Worm (Caenorhabditis elegans) whole organism, young adult: ENCODE measurements around the gene mars-1.

Experiments used
- B0035.1 ChIP-seq: sonication (generic microtip); optimal IDR thresholded peaks from 2 replicates; lab custom pipeline; 2016; ENCODE audit warnings: missing genetic modification characterization, mild to moderate bottlenecking, missing compliant biosample characterization, missing genotype, missing genetic modification reagents
- B0261.1 ChIP-seq: sonication (generic microtip); optimal IDR thresholded peaks from 2 replicates; lab custom pipeline; 2016; ENCODE audit warnings: mild to moderate bottlenecking, missing genetic modification characterization, moderate library complexity, missing compliant biosample characterization
- C17E4.6 ChIP-seq: fragments of 200-800 bp; sonication (Bioruptor generic); IDR thresholded peaks from 2 replicates; pipeline ENCODE4 v1.3.6; 2022; ENCODE audit warnings: missing genetic modification reagents, missing genetic modification characterization, missing compliant biosample characterization
- F37B4.10 ChIP-seq: fragments of 200-800 bp; sonication (Bioruptor generic); IDR thresholded peaks from 2 replicates; pipeline ENCODE4 v1.3.6; 2022; ENCODE audit warnings: missing genetic modification characterization, missing compliant biosample characterization
- F52B5.7 ChIP-seq: sonication (generic microtip); optimal IDR thresholded peaks from 2 replicates; lab custom pipeline; 2016; ENCODE audit warnings: mild to moderate bottlenecking, missing genetic modification characterization, missing compliant biosample characterization
- F57A8.1 ChIP-seq: fragments of 200-800 bp; sonication (Bioruptor generic); optimal IDR thresholded peaks from 2 replicates; lab custom pipeline; 2018; ENCODE audit warnings: mild to moderate bottlenecking, missing genetic modification characterization, moderate library complexity, missing compliant biosample characterization
- F57C9.4 ChIP-seq: sonication (generic microtip); optimal IDR thresholded peaks from 2 replicates; lab custom pipeline; 2017; ENCODE audit warnings: mild to moderate bottlenecking, missing genetic modification characterization, missing compliant biosample characterization
- T26A5.8 ChIP-seq: sonication (generic microtip); optimal IDR thresholded peaks from 2 replicates; lab custom pipeline; 2016; ENCODE audit warnings: missing genetic modification characterization, missing compliant biosample characterization
- Y53G8AR.9 ChIP-seq: fragments of 200-800 bp; sonication (Bioruptor generic); conservative IDR thresholded peaks from 2 replicates; pipeline ENCODE4 v1.3.6; 2022; ENCODE audit warnings: missing genetic modification reagents, missing genetic modification characterization, missing compliant biosample characterization
- Y56A3A.18 ChIP-seq: fragments of 200-800 bp; sonication (Bioruptor generic); IDR thresholded peaks from 2 replicates; pipeline ENCODE4 v1.3.6; 2022; ENCODE audit warnings: missing genetic modification reagents, missing genetic modification characterization, missing compliant biosample characterization
- Y67H2A.10 ChIP-seq: fragments of 200-800 bp; sonication (Bioruptor generic); conservative IDR thresholded peaks from 2 replicates; pipeline ENCODE4 v1.3.6; 2022; ENCODE audit warnings: missing genetic modification reagents, missing genetic modification characterization, missing compliant biosample characterization
- akir-1 ChIP-seq: fragments of 200-800 bp; sonication (Bioruptor generic); optimal IDR thresholded peaks from 2 replicates; lab custom pipeline; 2018; ENCODE audit warnings: mild to moderate bottlenecking, missing genetic modification characterization, moderate library complexity, missing compliant biosample characterization
- aptf-2 ChIP-seq: fragments of 200-800 bp; sonication (Bioruptor generic); conservative IDR thresholded peaks from 2 replicates; pipeline ENCODE4 v1.3.6; 2022; ENCODE audit warnings: missing genetic modification reagents, missing genetic modification characterization, missing compliant biosample characterization
- attf-6 ChIP-seq: fragments of 200-800 bp; sonication (Bioruptor generic); IDR thresholded peaks from 2 replicates; pipeline ENCODE4 v1.3.6; 2022; ENCODE audit warnings: missing genetic modification reagents, missing genetic modification characterization, missing compliant biosample characterization
- bed-1 ChIP-seq: fragments of 200-800 bp; sonication (Bioruptor generic); IDR thresholded peaks from 2 replicates; pipeline ENCODE4 v1.3.6; 2022; ENCODE audit warnings: missing genetic modification reagents, missing genetic modification characterization, missing compliant biosample characterization
- ccch-3 ChIP-seq: fragments of 200-800 bp; sonication (Bioruptor generic); optimal IDR thresholded peaks from 2 replicates; lab custom pipeline; 2018; ENCODE audit warnings: mild to moderate bottlenecking, missing genetic modification characterization, missing compliant biosample characterization
- cebp-1 ChIP-seq, 2 experiments: fragments of 200-800 bp in 1 of 2; sonication (Bioruptor generic) in 1 of 2; sonication (generic microtip) in 1 of 2; IDR thresholded peaks in 1 of 2; optimal IDR thresholded peaks in 1 of 2; 2 replicates each; pipeline versions ENCODE4 v1.3.6 to Lab custom; 2017 to 2022; ENCODE audit warnings: missing compliant biosample characterization in 2 of 2, missing genetic modification characterization in 2 of 2, mild to moderate bottlenecking in 1 of 2, missing genetic modification reagents in 1 of 2, moderate library complexity in 1 of 2
- die-1 ChIP-seq: sonication (generic microtip); optimal IDR thresholded peaks from 2 replicates; lab custom pipeline; 2016; ENCODE audit warnings: missing genotype, mild to moderate bottlenecking, missing genetic modification characterization, missing compliant biosample characterization
- dox-1 ChIP-seq: fragments of 200-800 bp; sonication (Bioruptor generic); IDR thresholded peaks from 2 replicates; pipeline ENCODE4 v1.3.6; 2022; ENCODE audit warnings: missing genetic modification reagents, missing genetic modification characterization, missing compliant biosample characterization
- egl-18 ChIP-seq: fragments of 200-800 bp; sonication (Bioruptor generic); IDR thresholded peaks from 2 replicates; pipeline ENCODE4 v1.3.6; 2022; ENCODE audit warnings: missing genetic modification reagents, missing genetic modification characterization, missing compliant biosample characterization
- egl-44 ChIP-seq: fragments of 200-800 bp; sonication (Bioruptor generic); IDR thresholded peaks from 2 replicates; pipeline ENCODE4 v1.3.6; 2022; ENCODE audit warnings: missing genetic modification reagents, missing genetic modification characterization, missing compliant biosample characterization
- fkh-3 ChIP-seq: sonication (generic microtip); optimal IDR thresholded peaks from 2 replicates; lab custom pipeline; 2016; ENCODE audit warnings: mild to moderate bottlenecking, missing genetic modification characterization, missing compliant biosample characterization
- hlh-12 ChIP-seq: sonication (generic microtip); optimal IDR thresholded peaks from 2 replicates; lab custom pipeline; 2016; ENCODE audit warnings: missing genetic modification characterization, missing compliant biosample characterization
- hmg-20 ChIP-seq: fragments of 200-800 bp; sonication (Bioruptor generic); IDR thresholded peaks from 2 replicates; pipeline ENCODE4 v1.3.6; 2022; ENCODE audit warnings: missing genetic modification reagents, missing genetic modification characterization, missing compliant biosample characterization
- lag-1 ChIP-seq: fragments of 200-800 bp; sonication (Bioruptor generic); IDR thresholded peaks from 2 replicates; pipeline ENCODE4 v1.3.6; 2022; ENCODE audit warnings: missing genetic modification reagents, missing genetic modification characterization, missing compliant biosample characterization
- let-526 ChIP-seq: fragments of 200-800 bp; sonication (Bioruptor generic); IDR thresholded peaks from 2 replicates; pipeline ENCODE4 v1.3.6; 2022; ENCODE audit warnings: missing genetic modification reagents, missing genetic modification characterization, missing compliant biosample characterization
- lin-40 ChIP-seq: sonication (generic microtip); optimal IDR thresholded peaks from 2 replicates; lab custom pipeline; 2016; ENCODE audit warnings: missing genetic modification characterization, mild to moderate bottlenecking, missing compliant biosample characterization, missing genotype, missing genetic modification reagents
- lsl-1 ChIP-seq: fragments of 200-800 bp; sonication (Bioruptor generic); optimal IDR thresholded peaks from 2 replicates; lab custom pipeline; 2018; ENCODE audit warnings: mild to moderate bottlenecking, missing genetic modification characterization, moderate library complexity, missing compliant biosample characterization
- madf-6 ChIP-seq: fragments of 200-800 bp; sonication (Bioruptor generic); IDR thresholded peaks from 2 replicates; pipeline ENCODE4 v1.3.6; 2022; ENCODE audit warnings: missing genetic modification reagents, missing genetic modification characterization, missing compliant biosample characterization
- mcd-1 ChIP-seq: fragments of 200-800 bp; sonication (Bioruptor generic); IDR thresholded peaks from 2 replicates; pipeline ENCODE4 v1.3.6; 2022; ENCODE audit warnings: missing genetic modification reagents, missing genetic modification characterization, missing compliant biosample characterization
- nfya-1 ChIP-seq: sonication (generic microtip); optimal IDR thresholded peaks from 2 replicates; lab custom pipeline; 2017; ENCODE audit warnings: antibody characterized with exemption, missing compliant biosample characterization, missing genetic modification characterization, borderline replicate concordance; ENCODE audit not compliant: insufficient read depth
- nfyb-1 ChIP-seq: fragments of 200-800 bp; sonication (Bioruptor generic); IDR thresholded peaks from 2 replicates; pipeline ENCODE4 v1.3.6; 2022; ENCODE audit warnings: missing genetic modification reagents, missing genetic modification characterization, missing compliant biosample characterization
- nhr-120 ChIP-seq: fragments of 200-800 bp; sonication (Bioruptor generic); IDR thresholded peaks from 2 replicates; pipeline ENCODE4 v1.3.6; 2022; ENCODE audit warnings: missing genetic modification characterization, missing compliant biosample characterization
- nhr-27 ChIP-seq: fragments of 200-800 bp; sonication (Bioruptor generic); optimal IDR thresholded peaks from 2 replicates; lab custom pipeline; 2018; ENCODE audit warnings: mild to moderate bottlenecking, missing genetic modification characterization, moderate library complexity, missing compliant biosample characterization
- nhr-80 ChIP-seq: sonication (generic microtip); optimal IDR thresholded peaks from 2 replicates; lab custom pipeline; 2016; ENCODE audit warnings: missing genetic modification characterization, missing compliant biosample characterization
- pbrm-1 ChIP-seq: fragments of 200-800 bp; sonication (Bioruptor generic); IDR thresholded peaks from 2 replicates; pipeline ENCODE4 v1.3.6; 2022; ENCODE audit warnings: missing genetic modification reagents, missing genetic modification characterization, missing compliant biosample characterization
- rec-8 ChIP-seq, 2 experiments: sonication (generic microtip); optimal IDR thresholded peaks; 2 replicates each; lab custom pipeline; 2016; ENCODE audit warnings: mild to moderate bottlenecking in 2 of 2, missing genetic modification characterization in 2 of 2, missing genetic modification reagents in 2 of 2, missing genotype in 2 of 2, missing biosample characterization in 1 of 2, missing compliant biosample characterization in 1 of 2, moderate library complexity in 1 of 2
- snpc-3.4 ChIP-seq: sonication (generic microtip); optimal IDR thresholded peaks from 2 replicates; lab custom pipeline; 2017; ENCODE audit warnings: missing genetic modification characterization, mild to moderate bottlenecking, missing compliant biosample characterization, antibody characterized with exemption, moderate library complexity, missing genotype, missing genetic modification reagents
- tbp1 ChIP-seq: fragments of 200-800 bp; sonication (Bioruptor generic); optimal IDR thresholded peaks from 2 replicates; lab custom pipeline; 2018; ENCODE audit warnings: mild to moderate bottlenecking, missing genetic modification characterization, missing compliant biosample characterization
- tbx-9 ChIP-seq: sonication (generic microtip); optimal IDR thresholded peaks from 2 replicates; lab custom pipeline; 2016; ENCODE audit warnings: borderline replicate concordance, missing genetic modification characterization, inconsistent platforms, missing compliant biosample characterization
- zfh-2 ChIP-seq: fragments of 200-800 bp; sonication (Bioruptor generic); conservative IDR thresholded peaks from 2 replicates; pipeline ENCODE4 v1.3.6; 2022; ENCODE audit warnings: missing genetic modification reagents, missing genetic modification characterization, missing compliant biosample characterization
- ztf-25 ChIP-seq: fragments of 200-800 bp; sonication (Bioruptor generic); IDR thresholded peaks from 2 replicates; pipeline ENCODE4 v1.3.6; 2022; ENCODE audit warnings: missing genetic modification reagents, missing genetic modification characterization, missing compliant biosample characterization
- ztf-3 ChIP-seq: fragments of 200-800 bp; sonication (Bioruptor generic); optimal IDR thresholded peaks from 2 replicates; lab custom pipeline; 2018; ENCODE audit warnings: mild to moderate bottlenecking, missing genetic modification characterization, missing compliant biosample characterization
- ztf-6 ChIP-seq: fragments of 200-800 bp; sonication (Bioruptor generic); IDR thresholded peaks from 2 replicates; pipeline ENCODE4 v1.3.6; 2022; ENCODE audit warnings: missing genetic modification reagents, missing genetic modification characterization, missing compliant biosample characterization

The mars-1 gene

DNA sequence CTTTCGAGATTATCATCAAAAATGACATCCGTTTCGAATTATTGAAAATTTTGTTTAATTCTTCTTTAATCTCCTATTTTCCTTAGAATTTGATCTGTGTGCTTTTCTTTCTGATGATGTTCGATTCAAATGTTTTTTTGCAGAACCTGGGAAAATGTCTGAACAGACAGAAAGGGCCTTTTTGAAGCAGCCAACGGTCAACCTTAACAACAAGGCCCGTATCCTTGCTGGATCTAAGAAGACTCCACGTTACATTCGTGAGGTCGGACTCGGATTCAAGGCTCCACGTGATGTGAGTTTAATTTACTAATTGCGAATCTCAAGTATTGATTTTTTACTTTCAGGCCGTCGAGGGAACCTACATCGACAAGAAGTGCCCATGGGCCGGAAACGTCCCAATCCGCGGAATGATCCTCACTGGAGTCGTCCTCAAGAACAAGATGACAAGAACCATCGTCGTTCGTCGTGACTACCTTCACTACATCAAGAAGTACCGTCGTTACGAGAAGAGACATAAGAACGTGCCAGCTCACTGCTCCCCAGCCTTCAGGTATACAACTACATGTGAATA is 32.7 kb downstream of the mars-1 start, which contains the start of gene rps-11:
Gene rps-11, plus strand, starts transcription at position 144 of the 571 bp plus-strand sequence.
- TF ChIP-seq nfya-1 (tag; lab: Kevin White, UChicago): no peak
- 0 out of 2 replicates have a peak, but pooled peaks have one; percentile 48 for TF ChIP-seq bed-1

DNA sequence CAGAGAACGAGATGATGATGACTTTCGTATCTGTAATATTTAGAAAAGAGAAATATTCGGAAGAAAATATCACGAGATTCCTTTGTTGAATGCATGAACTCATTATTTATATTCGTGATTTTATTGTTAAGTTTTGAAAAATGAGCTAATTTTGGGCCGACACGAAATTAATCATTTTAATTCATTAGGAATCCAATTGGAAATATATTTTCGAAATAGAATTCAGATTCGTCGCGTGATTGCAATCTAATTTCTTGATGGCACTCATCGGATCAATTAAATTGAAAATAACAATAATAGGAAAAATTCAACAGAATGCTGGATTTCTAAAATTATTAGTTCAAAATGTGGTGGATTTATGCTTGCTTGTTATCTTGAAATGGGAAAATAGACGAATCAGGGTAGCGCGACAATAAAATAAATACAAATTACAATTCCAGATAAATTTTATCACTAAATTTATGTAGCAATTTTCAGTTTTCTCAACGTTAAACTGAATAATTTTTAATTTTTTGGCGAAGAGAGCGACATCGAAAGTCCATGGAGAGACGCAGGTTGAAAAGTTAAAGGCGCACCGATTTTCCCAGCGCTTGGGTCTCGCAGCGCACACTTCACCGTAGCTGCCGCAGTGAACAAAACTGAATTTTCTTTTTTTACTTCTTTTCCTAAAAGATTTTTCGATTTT is 33.4 kb downstream of the mars-1 start:
- TF ChIP-seq ztf-3 (GFP tag; lab: Kevin White, UChicago) (no peak), nhr-120 (no peak), T26A5.8 (tag; lab: Kevin White, UChicago) (no peak), hlh-12 (tag; lab: Kevin White, UChicago) (no peak), Y56A3A.18 (no peak), let-526 (GFP tag; lab: Robert Waterston, UW) (no peak), snpc-3.4 (tag; lab: Kevin White, UChicago) (peak; percentile 80), F57C9.4 (no peak), C17E4.6 (GFP tag; lab: Robert Waterston, UW) (no peak), F37B4.10 (no peak), aptf-2 (GFP tag; lab: Robert Waterston, UW) (no peak), nfyb-1 (GFP tag; lab: Robert Waterston, UW) (peak; percentile 60; the same call in 1 of the 2 replicates), die-1 (no peak), F52B5.7 (no peak), egl-44 (GFP tag; lab: Robert Waterston, UW) (no peak), mcd-1 (GFP tag; lab: Robert Waterston, UW) (peak; percentile 71), madf-6 (GFP tag; lab: Robert Waterston, UW) (peak; percentile 72), zfh-2 (GFP tag; lab: Robert Waterston, UW) (no peak), B0035.1 (tag; lab: Kevin White, UChicago) (peak; percentile 43), lin-40 (tag; lab: Kevin White, UChicago) (peak; percentile 49), tbx-9 (no peak), nhr-80 (tag; lab: Kevin White, UChicago) (no peak), hmg-20 (0 out of 2 replicates have a peak, but pooled peaks have one; percentile 32), tbp1 (GFP tag; lab: Kevin White, UChicago) (peak; percentile 60), rec-8 (tag; optimal IDR thresholded peaks at IDR 0.05; lab: Kevin White, UChicago) (peak in 1 of 2 experiments; percentile 21), fkh-3 (no peak), F57A8.1 (GFP tag; lab: Kevin White, UChicago) (no peak), lag-1 (GFP tag; lab: Robert Waterston, UW) (no peak), dox-1 (GFP tag; lab: Robert Waterston, UW) (peak; percentile 62; the same call in 1 of the 2 replicates), attf-6 (GFP tag; lab: Robert Waterston, UW) (no peak), pbrm-1 (GFP tag; lab: Robert Waterston, UW) (peak; percentile 43; the same call in 1 of the 2 replicates), egl-18 (GFP tag; lab: Robert Waterston, UW) (no peak), ztf-6 (GFP tag; lab: Robert Waterston, UW) (no peak), B0261.1 (tag; lab: Kevin White, UChicago) (no peak), Y53G8AR.9 (GFP tag; lab: Robert Waterston, UW) (peak; percentile 35; the same call in 1 of the 2 replicates), Y67H2A.10 (no peak), ccch-3 (GFP tag; lab: Kevin White, UChicago) (no peak), cebp-1 (GFP tag; IDR thresholded peaks at IDR 0.05; lab: Robert Waterston, UW) (no peak), cebp-1 (tag; optimal IDR thresholded peaks at IDR 0.05; lab: Kevin White, UChicago) (peak; percentile 57), ztf-25 (GFP tag; lab: Robert Waterston, UW) (no peak), akir-1 (no peak), lsl-1 (GFP tag; lab: Kevin White, UChicago) (peak; percentile 69), nfya-1 (tag; lab: Kevin White, UChicago) (no peak), nhr-27 (tag; lab: Kevin White, UChicago) (no peak)
